Worm (Caenorhabditis elegans) whole organism, late embryonic: ENCODE measurements around the gene fbxb-61.

Source experiments
- ets-4 ChIP-seq: sonication (generic microtip); optimal IDR thresholded peaks from 2 replicates; lab custom pipeline; 2016; ENCODE audit warnings: missing genetic modification characterization, missing compliant biosample characterization
- sox-4 ChIP-seq: sonication (generic microtip); optimal IDR thresholded peaks from 2 replicates; lab custom pipeline; 2017; ENCODE audit warnings: mild to moderate bottlenecking, missing genetic modification characterization, inconsistent platforms, missing compliant biosample characterization

DNA sequence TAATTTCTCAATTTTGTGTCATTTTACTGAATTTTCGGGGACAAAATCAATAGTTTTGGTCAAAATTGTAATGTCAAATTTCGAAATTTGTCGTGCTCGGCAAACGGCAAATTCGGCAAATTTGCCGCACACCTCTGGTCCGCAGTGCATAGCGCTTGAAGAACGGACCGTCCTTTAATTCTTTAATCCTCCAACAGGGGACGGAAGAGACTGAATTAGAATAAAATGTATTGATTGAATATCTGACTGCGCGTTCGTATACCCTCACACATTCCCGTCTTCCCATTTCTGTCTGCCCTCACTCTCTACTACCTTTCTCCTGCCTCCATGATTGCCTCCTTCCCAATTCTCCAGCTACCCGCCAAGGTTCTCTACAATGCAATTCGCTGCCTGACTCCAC is 4.7 kb upstream of the fbxb-61 start, which contains the start of gene F55C9.14:
- TF ChIP-seq ets-4 (no peak), sox-4 (tag; lab: Kevin White, UChicago) (no peak)
